Fruit fly (Drosophila melanogaster) whole organism: ENCODE measurements around the gene Nf1.

ENCODE experiments used
- CG8478 ChIP-seq: fragments of >200 bp; optimal IDR thresholded peaks from 2 replicates; lab custom pipeline; 2018; ENCODE audit warnings: inconsistent platforms
- Dll ChIP-seq: fragments of >200 bp; optimal IDR thresholded peaks from 2 replicates; lab custom pipeline; 2017
- pan ChIP-seq: fragments of >200 bp; optimal IDR thresholded peaks from 2 replicates; lab custom pipeline; 2017
- psq ChIP-seq: fragments of >200 bp; optimal IDR thresholded peaks from 2 replicates; lab custom pipeline; 2017
- usp ChIP-seq: fragments of >200 bp; optimal IDR thresholded peaks from 2 replicates; lab custom pipeline; 2017; ENCODE audit warnings: missing biosample characterization, missing genetic modification characterization, mixed read lengths

DNA sequence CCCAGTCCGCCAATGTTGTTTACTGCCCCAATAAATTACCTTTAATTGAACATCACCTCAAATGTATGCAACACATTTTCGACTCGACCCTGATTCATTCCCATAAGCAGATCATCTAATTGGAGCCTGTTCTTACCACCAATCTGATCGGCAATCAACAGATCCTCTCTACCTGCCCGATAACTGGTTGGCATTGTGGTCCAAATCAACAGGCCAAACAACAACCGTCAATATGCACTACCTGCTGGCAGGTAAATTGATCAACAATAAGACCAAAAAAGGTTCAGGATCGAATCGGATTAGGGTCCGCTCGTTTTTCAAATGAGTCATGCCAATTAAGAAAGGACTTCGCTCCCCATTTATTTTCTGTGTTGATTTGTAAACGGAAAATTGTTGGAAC, 40.4 kb downstream of the Nf1 start:
- no peak for TF ChIP-seq pan (lab: Kevin White, UChicago)
- no peak for TF ChIP-seq CG8478
- TF ChIP-seq psq (lab: Kevin White, UChicago) = no peak
- TF ChIP-seq usp = no peak
- TF ChIP-seq Dll = no peak
